Fruit fly (Drosophila melanogaster): ENCODE data around the gene CG9121.
A peak's percentile ranks its signal among the peaks of the same experiment; 100 is the strongest.

Gene CG9121

dm6 chr2L:5096761-5097160 is 45.9 kb upstream of the CG9121 start (continued):
- TF ChIP-seq cato (GFP tag; optimal IDR thresholded peaks at IDR 0.05; ENCODE audit: borderline replicate concordance) (no peak), CG12236 (GFP tag; optimal IDR thresholded peaks at IDR 0.05) (no peak), dmrt99B (tag; optimal IDR thresholded peaks at IDR 0.05) (peak; percentile 6), az2 (GFP tag; optimal IDR thresholded peaks at IDR 0.05) (no peak), PHDP (tag; optimal IDR thresholded peaks at IDR 0.05) (no peak), CG13296 (GFP tag; optimal IDR thresholded peaks at IDR 0.05) (peak; percentile 78), C15 (GFP tag; IDR thresholded peaks at IDR 0.05) (no peak), Chrac-16 (GFP tag; optimal IDR thresholded peaks at IDR 0.05) (no peak), CG12299 (tag; optimal IDR thresholded peaks at IDR 0.05) (peak; percentile 7), cwo (GFP tag; optimal IDR thresholded peaks at IDR 0.05) (peak; percentile 39), Opbp (GFP tag; IDR thresholded peaks at IDR 0.05; ENCODE audit: partially characterized antibody) (no peak), CG33213 (GFP tag; optimal IDR thresholded peaks at IDR 0.05) (no peak), cg (GFP tag; optimal IDR thresholded peaks at IDR 0.05) (no peak), CG32772 (GFP tag; IDR thresholded peaks at IDR 0.05) (no peak), Hmr (GFP tag; optimal IDR thresholded peaks at IDR 0.05) (peak; percentile 55), tgo (GFP tag; IDR thresholded peaks at IDR 0.05) (no peak), ewg (GFP tag; optimal IDR thresholded peaks at IDR 0.05) (peak; percentile 87), Hey (tag; optimal IDR thresholded peaks at IDR 0.05) (no peak), p53 (GFP tag; optimal IDR thresholded peaks at IDR 0.05) (no peak), Ptx1 (GFP tag; IDR thresholded peaks at IDR 0.05) (no peak), HmgD (GFP tag; optimal IDR thresholded peaks at IDR 0.05) (no peak), CG4424 (GFP tag; optimal IDR thresholded peaks at IDR 0.05) (no peak), Ravus (GFP tag; IDR thresholded peaks at IDR 0.05) (no peak), CG7987 (GFP tag; optimal IDR thresholded peaks at IDR 0.05) (peak; percentile 68), CG18476 (GFP tag; optimal IDR thresholded peaks at IDR 0.05) (no peak), CG1233 (GFP tag; optimal IDR thresholded peaks at IDR 0.05) (peak; percentile 52), CHES-1-like (GFP tag; optimal IDR thresholded peaks at IDR 0.05) (no peak), nerfin-1 (tag; optimal IDR thresholded peaks at IDR 0.05) (peak; percentile 53), CG12219 (GFP tag; optimal IDR thresholded peaks at IDR 0.05) (peak; percentile 36), Dref (GFP tag; IDR thresholded peaks at IDR 0.05) (no peak), CG17612 (GFP tag; IDR thresholded peaks at IDR 0.05) (no peak), ranshi (GFP tag; IDR thresholded peaks at IDR 0.05) (peak; percentile 17; the same call in 1 of the 2 replicates), tio (GFP tag; optimal IDR thresholded peaks at IDR 0.05) (no peak), bowl (GFP tag; IDR thresholded peaks at IDR 0.05) (no peak), kah (GFP tag; optimal IDR thresholded peaks at IDR 0.05) (peak; percentile 41), unpg (GFP tag; optimal IDR thresholded peaks at IDR 0.05) (peak; percentile 24), CG8359 (GFP tag; optimal IDR thresholded peaks at IDR 0.05; ENCODE audit: borderline replicate concordance) (peak; percentile 53), Pdp1 (GFP tag; optimal IDR thresholded peaks at IDR 0.05) (no peak), z (GFP tag; IDR thresholded peaks at IDR 0.05) (no peak), nom (GFP tag; optimal IDR thresholded peaks at IDR 0.05) (peak; percentile 55), CG6791 (GFP tag; IDR thresholded peaks at IDR 0.05; ENCODE audit: partially characterized antibody) (no peak), CG7271 (tag; optimal IDR thresholded peaks at IDR 0.05) (peak; percentile 15), Drgx (GFP tag; IDR thresholded peaks at IDR 0.05) (no peak), Scr (GFP tag; IDR thresholded peaks at IDR 0.05; ENCODE audit: partially characterized antibody) (no peak), h (optimal IDR thresholded peaks at IDR 0.05) (no peak), CG7372 (GFP tag; IDR thresholded peaks at IDR 0.05) (no peak), pho (GFP tag; optimal IDR thresholded peaks at IDR 0.05) (no peak), caup (GFP tag; optimal IDR thresholded peaks at IDR 0.05; ENCODE audit: severe bottlenecking) (peak; percentile 72), HHEX (GFP tag; optimal IDR thresholded peaks at IDR 0.05) (peak; percentile 58), Aef1 (GFP tag; IDR thresholded peaks at IDR 0.05) (no peak), lab (GFP tag; optimal IDR thresholded peaks at IDR 0.05) (peak; percentile 84)

Data from whole organism, embryonic.